Worm (Caenorhabditis elegans) whole organism, mixed stage, embryonic: ENCODE measurements around the gene lrx-1.

Experiments
- hlh-1 ChIP-seq: fragments of 150-350 bp; optimal IDR thresholded peaks from 2 replicates; lab custom pipeline; 2014; ENCODE audit warnings: missing biosample characterization, missing genetic modification reagents, missing genetic modification characterization
- lin-13 ChIP-seq: fragments of 150-350 bp; optimal IDR thresholded peaks from 2 replicates; lab custom pipeline; 2014; ENCODE audit warnings: missing biosample characterization, missing genetic modification characterization
- nhr-237 ChIP-seq: fragments of 150-350 bp; optimal IDR thresholded peaks from 2 replicates; lab custom pipeline; 2014; ENCODE audit warnings: missing biosample characterization, missing genetic modification characterization
- nhr-76 ChIP-seq: sonication (generic microtip); optimal IDR thresholded peaks from 2 replicates; lab custom pipeline; 2017; ENCODE audit warnings: missing biosample characterization, missing genetic modification characterization
- pha-4 ChIP-seq: fragments of 150-350 bp; optimal IDR thresholded peaks from 2 replicates; lab custom pipeline; 2018; ENCODE audit warnings: missing biosample characterization, missing genetic modification reagents, missing genetic modification characterization
- snpc-4 ChIP-seq: fragments of 150-350 bp; optimal IDR thresholded peaks from 2 replicates; lab custom pipeline; 2014; ENCODE audit warnings: missing biosample characterization, missing genetic modification characterization
- unc-39 ChIP-seq: fragments of 150-350 bp; optimal IDR thresholded peaks from 2 replicates; lab custom pipeline; 2014; ENCODE audit warnings: missing biosample characterization, missing genetic modification characterization
- unc-62 ChIP-seq: fragments of 150-350 bp; optimal IDR thresholded peaks from 2 replicates; lab custom pipeline; 2014; ENCODE audit warnings: missing biosample characterization, missing genetic modification reagents, missing genetic modification characterization
- ztf-11 ChIP-seq: fragments of 150-350 bp; optimal IDR thresholded peaks from 2 replicates; lab custom pipeline; 2014; ENCODE audit warnings: missing biosample characterization, missing genetic modification characterization

DNA sequence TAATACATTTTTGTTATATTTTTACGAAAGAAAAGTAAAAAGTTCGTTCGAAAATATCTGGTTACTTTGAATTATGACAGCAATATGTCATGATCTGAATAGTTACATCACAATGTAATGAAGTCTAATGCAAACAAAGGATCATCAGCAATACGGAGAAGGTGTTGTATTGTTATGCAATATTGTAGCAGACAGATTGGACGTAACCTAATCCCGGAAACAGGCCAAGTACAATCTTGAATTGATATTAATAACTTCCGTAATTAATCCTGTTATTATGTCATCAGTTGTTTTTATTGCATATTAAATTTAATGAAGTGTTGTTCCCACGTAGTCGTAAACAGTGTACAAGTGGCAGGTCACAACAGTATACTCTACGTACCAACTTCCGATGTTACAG lies 29.1 kb downstream of the lrx-1 start:
- TF ChIP-seq nhr-76 (no peak), nhr-237 (tag; lab: Kevin White, UChicago) (no peak), pha-4 (tag; lab: Kevin White, UChicago) (no peak), unc-62 (GFP tag; lab: Kevin White, UChicago) (no peak), hlh-1 (tag; lab: Kevin White, UChicago) (no peak), lin-13 (tag; lab: Kevin White, UChicago) (no peak), unc-39 (tag; lab: Kevin White, UChicago) (no peak), ztf-11 (tag; lab: Kevin White, UChicago) (no peak), snpc-4 (no peak)
